Fruit fly (Drosophila melanogaster): ENCODE results near the gene trx.

DNA sequence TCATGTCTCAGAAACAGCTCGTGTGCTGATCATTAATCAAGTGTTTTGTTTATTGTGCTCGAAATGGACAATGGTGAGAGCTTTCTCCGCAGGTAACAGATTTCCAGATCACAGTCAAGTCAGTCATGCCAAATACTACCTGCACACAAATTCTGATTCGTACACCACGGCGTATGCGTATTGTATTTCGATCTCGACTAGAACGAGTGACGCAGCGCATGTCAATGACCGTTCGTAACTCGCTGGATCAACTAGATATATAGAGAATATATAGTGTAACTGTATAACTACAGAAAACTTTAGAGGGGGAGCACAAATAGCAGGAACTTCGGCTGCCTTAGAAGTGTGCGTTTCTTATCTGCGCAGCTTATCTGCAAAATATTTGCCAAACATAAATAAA lies 10.0 kb upstream of the trx start:
- TF ChIP-seq Ets98B (GFP tag; IDR thresholded peaks at IDR 0.05) (no peak), CG8159 (tag; optimal IDR thresholded peaks at IDR 0.05) (no peak), EcR (GFP tag; optimal IDR thresholded peaks at IDR 0.05) (peak; percentile 71), Pif1A (GFP tag; optimal IDR thresholded peaks at IDR 0.05) (no peak), CG32121 (GFP tag; IDR thresholded peaks at IDR 0.05) (no peak)
